Fruit fly (Drosophila melanogaster): Measurements from ENCODE around the gene CG3288.

dm6 chr3L:20827962-20828361 lies 8.0 kb upstream of the CG3288 start:
- TF ChIP-seq Pif1A (GFP tag; optimal IDR thresholded peaks at IDR 0.05), result no peak
- no peak for TF ChIP-seq EcR (GFP tag; optimal IDR thresholded peaks at IDR 0.05)
- TF ChIP-seq CG9948 (tag; optimal IDR thresholded peaks at IDR 0.05), result no peak
- no peak for TF ChIP-seq gl (tag; optimal IDR thresholded peaks at IDR 0.05)
- TF ChIP-seq CG15710 (tag; optimal IDR thresholded peaks at IDR 0.05), result no peak
- no peak for TF ChIP-seq CG4496 (GFP tag; IDR thresholded peaks at IDR 0.05)
- no peak for TF ChIP-seq Ets98B (GFP tag; IDR thresholded peaks at IDR 0.05)
- no peak for TF ChIP-seq CG8301 (tag; optimal IDR thresholded peaks at IDR 0.05)
- no peak for TF ChIP-seq D1 (tag; optimal IDR thresholded peaks at IDR 0.05)
- TF ChIP-seq CG12605 (GFP tag; IDR thresholded peaks at IDR 0.05), result no peak
- TF ChIP-seq rn (GFP tag; IDR thresholded peaks at IDR 0.05), result no peak
